Worm (Caenorhabditis elegans) whole organism, L1 larva: Measurements from ENCODE around the gene F58A4.1.

Source experiments
- aly-2 ChIP-seq: fragments of 150-350 bp; optimal IDR thresholded peaks from 2 replicates; lab custom pipeline; 2014; ENCODE audit warnings: missing biosample characterization, missing genetic modification characterization
- fkh-8 ChIP-seq: sonication (generic microtip); optimal IDR thresholded peaks from 2 replicates; lab custom pipeline; 2016; ENCODE audit warnings: mild to moderate bottlenecking, missing genetic modification characterization, missing compliant biosample characterization
- hlh-4 ChIP-seq: sonication (generic microtip); optimal IDR thresholded peaks from 2 replicates; lab custom pipeline; 2016; ENCODE audit warnings: mild to moderate bottlenecking, missing genetic modification characterization, missing compliant biosample characterization
- lsy-2 ChIP-seq, 2 experiments: fragments of 150-350 bp; optimal IDR thresholded peaks; 2 replicates each; lab custom pipeline; 2014; ENCODE audit warnings: missing biosample characterization in 2 of 2, missing genetic modification characterization in 2 of 2
- nhr-11 ChIP-seq: fragments of 150-350 bp; optimal IDR thresholded peaks from 2 replicates; lab custom pipeline; 2014; ENCODE audit warnings: missing biosample characterization, missing genetic modification characterization
- sup-37 ChIP-seq: fragments of 200-800 bp; sonication (Bioruptor generic); optimal IDR thresholded peaks from 2 replicates; lab custom pipeline; 2018; ENCODE audit warnings: mild to moderate bottlenecking, missing genetic modification characterization, missing compliant biosample characterization
- unc-130 ChIP-seq: fragments of 150-350 bp; optimal IDR thresholded peaks from 2 replicates; lab custom pipeline; 2017; ENCODE audit warnings: missing biosample characterization, missing genetic modification characterization, inconsistent platforms
- ztf-11 ChIP-seq, 2 experiments: sonication (generic microtip); optimal IDR thresholded peaks; 2 replicates each; lab custom pipeline; 2016 to 2017; ENCODE audit warnings: missing genetic modification characterization in 2 of 2, missing biosample characterization in 1 of 2, missing compliant biosample characterization in 1 of 2

- TF ChIP-seq nhr-11 (tag; lab: Kevin White, UChicago): no peak
- no peak for TF ChIP-seq fkh-8 (tag; lab: Kevin White, UChicago)
- TF ChIP-seq hlh-4 (tag; lab: Kevin White, UChicago): no peak
- TF ChIP-seq lsy-2 (tag; optimal IDR thresholded peaks at IDR 0.05; lab: Kevin White, UChicago): no peak
- TF ChIP-seq sup-37 (GFP tag; lab: Kevin White, UChicago): no peak
- no peak for TF ChIP-seq aly-2
- TF ChIP-seq unc-130: no peak
- no peak for TF ChIP-seq ztf-11 (tag; optimal IDR thresholded peaks at IDR 0.05; lab: Kevin White, UChicago)
Measured at ce11 chrIII:9582240-9582639, 16.0 kb upstream of the F58A4.1 start, which contains the start of gene C48B4.3.
